Worm (Caenorhabditis elegans) whole organism, L2 larva: ENCODE measurements around the gene srbc-12.

Experiments used
- F13H6.1 ChIP-seq: sonication (generic microtip); optimal IDR thresholded peaks from 2 replicates; lab custom pipeline; 2016; ENCODE audit warnings: missing genetic modification characterization, missing compliant biosample characterization
- ama-1 ChIP-seq: fragments of 150-350 bp; optimal IDR thresholded peaks from 2 replicates; lab custom pipeline; 2018; ENCODE audit warnings: inconsistent platforms
- dmd-4 ChIP-seq: sonication (generic microtip); optimal IDR thresholded peaks from 2 replicates; lab custom pipeline; 2017; ENCODE audit warnings: missing biosample characterization, missing genetic modification characterization
- lin-13 ChIP-seq: fragments of 150-350 bp; optimal IDR thresholded peaks from 2 replicates; lab custom pipeline; 2014; ENCODE audit warnings: missing biosample characterization, missing genetic modification reagents, missing genetic modification characterization
- lsy-2 ChIP-seq, 2 experiments: fragments of 150-350 bp in 1 of 2; sonication (generic microtip) in 1 of 2; optimal IDR thresholded peaks; 2 replicates each; lab custom pipeline; 2014 to 2017; ENCODE audit warnings: missing biosample characterization in 2 of 2, missing genetic modification characterization in 2 of 2
- sma-3 ChIP-seq: sonication (generic microtip); optimal IDR thresholded peaks from 2 replicates; lab custom pipeline; 2016; ENCODE audit warnings: missing genetic modification reagents, missing genetic modification characterization, missing compliant biosample characterization
- unc-55 ChIP-seq: fragments of 150-350 bp; sonication (generic microtip); optimal IDR thresholded peaks from 3 replicates; lab custom pipeline; 2014; ENCODE audit warnings: missing biosample characterization, missing genetic modification reagents, missing genetic modification characterization
- unc-62 ChIP-seq: fragments of 150-350 bp; optimal IDR thresholded peaks from 2 replicates; lab custom pipeline; 2014; ENCODE audit warnings: missing biosample characterization, missing genetic modification reagents, missing genetic modification characterization
- ztf-11 ChIP-seq: sonication (generic microtip); optimal IDR thresholded peaks from 2 replicates; lab custom pipeline; 2017; ENCODE audit warnings: missing biosample characterization, missing genetic modification characterization

DNA sequence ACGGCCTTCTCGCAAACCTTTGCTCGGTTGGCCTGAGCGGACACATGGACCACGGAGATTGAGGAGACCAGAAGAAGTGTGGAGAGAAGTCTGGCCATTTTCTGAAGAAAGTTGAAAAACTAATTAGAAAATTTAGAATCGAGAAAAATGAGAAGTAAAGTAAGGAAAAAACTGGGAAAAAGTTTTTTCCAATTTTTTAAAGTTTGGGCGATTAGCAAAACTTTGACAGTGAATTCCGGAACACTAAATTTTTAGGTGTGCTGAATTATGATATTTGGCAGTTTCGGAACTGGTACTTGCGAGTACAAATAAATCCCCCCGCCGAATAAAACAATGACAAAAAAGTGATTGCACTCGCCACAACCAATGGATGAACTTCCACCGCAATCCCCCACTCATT lies 17.1 kb downstream of the srbc-12 start, which contains the start of gene T02B11.3:
- TF ChIP-seq unc-55 (GFP tag; lab: Kevin White, UChicago) (no peak), ztf-11 (tag; lab: Kevin White, UChicago) (no peak), lsy-2 (tag; optimal IDR thresholded peaks at IDR 0.05; lab: Kevin White, UChicago) (no peak), lin-13 (no peak), sma-3 (GFP tag; lab: Kevin White, UChicago) (no peak), F13H6.1 (tag; lab: Kevin White, UChicago) (no peak), ama-1 (lab: Kevin White, UChicago) (no peak), dmd-4 (tag; lab: Kevin White, UChicago) (no peak), unc-62 (GFP tag; lab: Kevin White, UChicago) (no peak)
